Fruit fly (Drosophila melanogaster) whole organism, embryonic: ENCODE data around the gene Pat1.
A peak's percentile ranks its signal among the peaks of the same experiment; 100 is the strongest.

Source experiments
- CG13624 ChIP-seq: fragments of 200-800 bp; sonication (Bioruptor generic); optimal IDR thresholded peaks from 2 replicates; lab custom pipeline; 2016; ENCODE audit warnings: missing biosample characterization, missing genetic modification characterization
- CG1792 ChIP-seq: fragments of 200-800 bp; sonication (Bioruptor generic); optimal IDR thresholded peaks from 2 replicates; lab custom pipeline; 2016; ENCODE audit warnings: missing biosample characterization, missing genetic modification characterization
- CG2875 ChIP-seq: fragments of 200-800 bp; sonication (Bioruptor generic); optimal IDR thresholded peaks from 2 replicates; lab custom pipeline; 2017; ENCODE audit warnings: missing biosample characterization, mild to moderate bottlenecking, missing genetic modification characterization, missing genetic modification reagents
- CG34376 ChIP-seq: fragments of 200-800 bp; sonication (Bioruptor generic); optimal IDR thresholded peaks from 2 replicates; lab custom pipeline; 2018; ENCODE audit warnings: missing biosample characterization, mild to moderate bottlenecking, missing genetic modification characterization
- CG42726 ChIP-seq: fragments of 200-800 bp; sonication (Bioruptor generic); IDR thresholded peaks from 2 replicates; pipeline ENCODE4 v1.3.6; 2022; ENCODE audit warnings: missing biosample characterization, missing genetic modification characterization; ENCODE audit not compliant: partially characterized antibody
- CG4328 ChIP-seq: fragments of 200-800 bp; sonication (Bioruptor generic); optimal IDR thresholded peaks from 3 replicates; lab custom pipeline; 2017; ENCODE audit warnings: missing biosample characterization, missing genetic modification reagents, missing genetic modification characterization
- CTCF ChIP-seq: fragments of 200-800 bp; sonication (Bioruptor generic); optimal IDR thresholded peaks from 2 replicates; lab custom pipeline; 2017; ENCODE audit warnings: missing biosample characterization, mild to moderate bottlenecking, missing genetic modification characterization, moderate library complexity
- Ptx1 ChIP-seq: fragments of 200-800 bp; sonication (Bioruptor generic); IDR thresholded peaks from 2 replicates; pipeline ENCODE4 v1.3.6; 2022; ENCODE audit warnings: missing biosample characterization, missing genetic modification characterization
- gcm2 ChIP-seq: fragments of 200-800 bp; sonication (Bioruptor generic); optimal IDR thresholded peaks from 2 replicates; lab custom pipeline; 2016; ENCODE audit warnings: missing biosample characterization, missing genetic modification characterization
- lov ChIP-seq, 2 experiments: fragments of 200-800 bp in 1 of 2; fragments of >200 bp in 1 of 2; sonication (Bioruptor generic) in 1 of 2; IDR thresholded peaks in 1 of 2; optimal IDR thresholded peaks in 1 of 2; 2 replicates in 1 of 2; 3 replicates in 1 of 2; pipeline versions ENCODE4 v1.3.6 to Lab custom; 2017 to 2022; ENCODE audit warnings: missing biosample characterization in 1 of 2, missing genetic modification characterization in 1 of 2
- schlank ChIP-seq: fragments of 200-800 bp; sonication (Bioruptor generic); optimal IDR thresholded peaks from 2 replicates; lab custom pipeline; 2018; ENCODE audit warnings: missing biosample characterization, mild to moderate bottlenecking, missing genetic modification characterization
- sisA ChIP-seq: fragments of 200-800 bp; sonication (Bioruptor generic); IDR thresholded peaks from 2 replicates; pipeline ENCODE4 v1.3.6; 2022; ENCODE audit warnings: missing biosample characterization, missing genetic modification characterization
- sqz ChIP-seq: fragments of 200-800 bp; sonication (Bioruptor generic); optimal IDR thresholded peaks from 3 replicates; lab custom pipeline; 2018; ENCODE audit warnings: missing biosample characterization, mild to moderate bottlenecking, missing genetic modification characterization
- stwl ChIP-seq: fragments of 200-800 bp; sonication (Bioruptor generic); optimal IDR thresholded peaks from 3 replicates; lab custom pipeline; 2018; ENCODE audit warnings: missing biosample characterization, mild to moderate bottlenecking, missing genetic modification characterization, moderate library complexity

DNA sequence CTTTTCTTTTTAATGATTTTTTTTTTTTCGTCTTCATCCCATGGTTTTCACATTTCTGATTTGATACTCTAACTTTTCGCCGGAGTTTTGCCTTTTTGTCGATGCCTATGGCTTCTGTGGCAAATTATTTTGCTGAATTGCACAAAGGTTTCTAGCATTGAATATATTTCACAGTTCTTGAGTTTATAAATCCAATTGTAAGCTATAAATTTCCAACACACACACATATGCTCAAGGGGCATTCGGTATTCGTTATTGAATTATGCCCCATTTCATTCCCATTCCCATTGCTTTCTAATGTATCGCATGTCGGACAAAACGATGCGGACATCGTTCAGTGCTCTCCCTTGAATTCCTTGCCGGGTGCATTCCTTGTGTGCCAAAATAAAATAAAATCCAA, 24.9 kb downstream of the Pat1 start:
- TF ChIP-seq CG2875 (GFP tag; lab: Kevin White, UChicago), result no peak
- no peak for TF ChIP-seq gcm2 (GFP tag; lab: Kevin White, UChicago)
- TF ChIP-seq CG4328, result no peak
- no peak for TF ChIP-seq CG42726
- no peak for TF ChIP-seq CG1792
- TF ChIP-seq stwl (tag; lab: Kevin White, UChicago), result no peak
- TF ChIP-seq schlank (tag; lab: Kevin White, UChicago), result no peak
- no peak for TF ChIP-seq CG34376 (GFP tag; lab: Kevin White, UChicago)
- peak; percentile 53 for TF ChIP-seq Ptx1 (GFP tag; lab: Robert Waterston, UW)
- no peak for TF ChIP-seq CG13624 (GFP tag; lab: Kevin White, UChicago)
- peak; percentile 63 for TF ChIP-seq sisA (GFP tag; lab: Robert Waterston, UW)
- TF ChIP-seq CTCF (GFP tag; lab: Kevin White, UChicago), result peak; percentile 28
- TF ChIP-seq lov (optimal IDR thresholded peaks at IDR 0.05; lab: Kevin White, UChicago), result no peak
- TF ChIP-seq lov (GFP tag; IDR thresholded peaks at IDR 0.05; lab: Robert Waterston, UW), result no peak
- peak; percentile 65 for TF ChIP-seq sqz (GFP tag; lab: Kevin White, UChicago)
